Fruit fly (Drosophila melanogaster) whole organism, embryonic: ENCODE measurements around the gene CG4461.
A peak's percentile ranks its signal among the peaks of the same experiment; 100 is the strongest.

Source experiments
- CG1024 ChIP-seq: fragments of 200-800 bp; sonication (Bioruptor generic); IDR thresholded peaks from 2 replicates; pipeline ENCODE4 v1.3.6; 2022; ENCODE audit warnings: missing biosample characterization, missing genetic modification characterization
- CG10366 ChIP-seq: fragments of 200-800 bp; sonication (Bioruptor generic); IDR thresholded peaks from 2 replicates; pipeline ENCODE4 v1.3.6; 2022; ENCODE audit warnings: missing biosample characterization, missing genetic modification characterization
- CG11093 ChIP-seq: fragments of 200-800 bp; sonication (Bioruptor generic); IDR thresholded peaks from 3 replicates; pipeline ENCODE4 v1.3.6; 2022; ENCODE audit warnings: missing biosample characterization, missing genetic modification characterization
- CG12744 ChIP-seq: fragments of 200-800 bp; sonication (Bioruptor generic); optimal IDR thresholded peaks from 2 replicates; lab custom pipeline; 2016; ENCODE audit warnings: missing biosample characterization, missing genetic modification characterization
- CG13123 ChIP-seq: fragments of 200-800 bp; sonication (Bioruptor generic); optimal IDR thresholded peaks from 2 replicates; lab custom pipeline; 2016; ENCODE audit warnings: missing biosample characterization, missing genetic modification characterization
- CG14710 ChIP-seq: fragments of 200-800 bp; sonication (Bioruptor generic); optimal IDR thresholded peaks from 3 replicates; lab custom pipeline; 2019; ENCODE audit warnings: missing biosample characterization, mild to moderate bottlenecking, missing genetic modification characterization, moderate library complexity
- CG14965 ChIP-seq: fragments of 200-800 bp; sonication (Bioruptor generic); optimal IDR thresholded peaks from 2 replicates; lab custom pipeline; 2016; ENCODE audit warnings: missing biosample characterization, missing genetic modification characterization, borderline replicate concordance
- CG15479 ChIP-seq: fragments of 200-800 bp; sonication (Bioruptor generic); optimal IDR thresholded peaks from 3 replicates; lab custom pipeline; 2019; ENCODE audit warnings: missing biosample characterization, mild to moderate bottlenecking, missing genetic modification characterization, moderate library complexity
- CG15601 ChIP-seq: fragments of 200-800 bp; sonication (Bioruptor generic); optimal IDR thresholded peaks from 3 replicates; lab custom pipeline; 2019; ENCODE audit warnings: missing biosample characterization, mild to moderate bottlenecking, missing genetic modification characterization, moderate library complexity
- CG1603 ChIP-seq: fragments of 200-800 bp; sonication (Bioruptor generic); optimal IDR thresholded peaks from 2 replicates; lab custom pipeline; 2019; ENCODE audit warnings: missing biosample characterization, mild to moderate bottlenecking, missing genetic modification characterization, moderate library complexity
- CG16815 ChIP-seq: fragments of 200-800 bp; sonication (Bioruptor generic); optimal IDR thresholded peaks from 3 replicates; lab custom pipeline; 2017; ENCODE audit warnings: missing biosample characterization, mild to moderate bottlenecking, missing genetic modification characterization
- CG17829 ChIP-seq: fragments of 200-800 bp; optimal IDR thresholded peaks from 2 replicates; lab custom pipeline; 2019; ENCODE audit warnings: missing biosample characterization, mild to moderate bottlenecking, missing genetic modification characterization, moderate library complexity
- CG18764 ChIP-seq: fragments of 200-800 bp; sonication (Bioruptor generic); optimal IDR thresholded peaks from 3 replicates; lab custom pipeline; 2016; ENCODE audit warnings: missing biosample characterization, missing genetic modification characterization
- CG2120 ChIP-seq: fragments of 200-800 bp; sonication (Bioruptor generic); optimal IDR thresholded peaks from 3 replicates; lab custom pipeline; 2016; ENCODE audit warnings: missing biosample characterization, missing genetic modification characterization
- CG2678 ChIP-seq: fragments of 200-800 bp; sonication (Bioruptor generic); optimal IDR thresholded peaks from 3 replicates; lab custom pipeline; 2019; ENCODE audit warnings: missing biosample characterization, mild to moderate bottlenecking, missing genetic modification characterization, moderate library complexity
- CG31441 ChIP-seq: fragments of 200-800 bp; sonication (Bioruptor generic); IDR thresholded peaks from 2 replicates; pipeline ENCODE4 v1.3.6; 2022; ENCODE audit warnings: missing biosample characterization, missing genetic modification characterization
- CG4424 ChIP-seq: fragments of 200-800 bp; sonication (Bioruptor generic); optimal IDR thresholded peaks from 3 replicates; lab custom pipeline; 2016; ENCODE audit warnings: missing biosample characterization, missing genetic modification characterization
- CG4617 ChIP-seq: fragments of 200-800 bp; sonication (Bioruptor generic); optimal IDR thresholded peaks from 3 replicates; lab custom pipeline; 2016; ENCODE audit warnings: missing biosample characterization, missing genetic modification characterization, borderline replicate concordance
- CG7987 ChIP-seq: fragments of 200-800 bp; sonication (Bioruptor generic); optimal IDR thresholded peaks from 2 replicates; lab custom pipeline; 2018; ENCODE audit warnings: missing biosample characterization, mild to moderate bottlenecking, missing genetic modification characterization, moderate library complexity
- CG8359 ChIP-seq: fragments of 200-800 bp; sonication (Bioruptor generic); optimal IDR thresholded peaks from 2 replicates; lab custom pipeline; 2017; ENCODE audit warnings: missing biosample characterization, mild to moderate bottlenecking, missing genetic modification characterization, borderline replicate concordance
- CG9609 ChIP-seq: fragments of 200-800 bp; sonication (Bioruptor generic); optimal IDR thresholded peaks from 3 replicates; lab custom pipeline; 2016; ENCODE audit warnings: missing biosample characterization, missing genetic modification characterization
- CG9876 ChIP-seq: fragments of 200-800 bp; sonication (Bioruptor generic); optimal IDR thresholded peaks from 2 replicates; lab custom pipeline; 2016; ENCODE audit warnings: missing biosample characterization, missing genetic modification characterization
- CHES-1-like ChIP-seq: fragments of 200-800 bp; sonication (Bioruptor generic); optimal IDR thresholded peaks from 2 replicates; lab custom pipeline; 2016; ENCODE audit warnings: missing biosample characterization, missing genetic modification characterization
- Dip2 ChIP-seq: fragments of 200-800 bp; sonication (Bioruptor generic); IDR thresholded peaks from 2 replicates; pipeline ENCODE4 v1.3.6; 2022; ENCODE audit warnings: missing biosample characterization, missing genetic modification characterization
- Ets97D ChIP-seq: fragments of 200-800 bp; sonication (Bioruptor generic); optimal IDR thresholded peaks from 3 replicates; lab custom pipeline; 2016; ENCODE audit warnings: missing biosample characterization, missing genetic modification characterization
- H2.0 ChIP-seq: fragments of 200-800 bp; sonication (Bioruptor generic); IDR thresholded peaks from 2 replicates; pipeline ENCODE4 v1.3.6; 2022; ENCODE audit warnings: missing biosample characterization, missing genetic modification characterization
- HHEX ChIP-seq: fragments of 200-800 bp; sonication (Bioruptor generic); optimal IDR thresholded peaks from 3 replicates; lab custom pipeline; 2017; ENCODE audit warnings: missing biosample characterization, mild to moderate bottlenecking, missing genetic modification characterization, missing genetic modification reagents
- HLH54F ChIP-seq: fragments of 200-800 bp; sonication (Bioruptor generic); optimal IDR thresholded peaks from 3 replicates; lab custom pipeline; 2016; ENCODE audit warnings: missing biosample characterization, missing genetic modification characterization
- Max ChIP-seq: fragments of 200-800 bp; sonication (Bioruptor generic); optimal IDR thresholded peaks from 2 replicates; lab custom pipeline; 2016; ENCODE audit warnings: missing biosample characterization, mild to moderate bottlenecking, missing genetic modification characterization
- TFAM ChIP-seq: fragments of 200-800 bp; sonication (Bioruptor generic); optimal IDR thresholded peaks from 2 replicates; lab custom pipeline; 2017; ENCODE audit warnings: missing biosample characterization, missing genetic modification characterization, inconsistent platforms
- Trl ChIP-seq, 3 experiments: fragments of >200 bp in 2 of 3; fragments of 200-800 bp in 1 of 3; sonication (Bioruptor generic) in 1 of 3; optimal IDR thresholded peaks; 2 replicates in 1 of 3; 3 replicates in 2 of 3; lab custom pipeline; 2016 to 2017; ENCODE audit warnings: missing biosample characterization in 1 of 3, missing genetic modification characterization in 1 of 3
- Usf ChIP-seq: fragments of 200-800 bp; sonication (Bioruptor generic); optimal IDR thresholded peaks from 2 replicates; lab custom pipeline; 2017; ENCODE audit warnings: missing genotype, missing biosample characterization, missing genetic modification characterization
- az2 ChIP-seq: fragments of 200-800 bp; sonication (Bioruptor generic); optimal IDR thresholded peaks from 3 replicates; lab custom pipeline; 2016; ENCODE audit warnings: missing biosample characterization, missing genetic modification characterization
- bowl ChIP-seq: fragments of 200-800 bp; sonication (Bioruptor generic); IDR thresholded peaks from 2 replicates; pipeline ENCODE4 v1.3.6; 2022; ENCODE audit warnings: missing biosample characterization, missing genetic modification characterization
- bsh ChIP-seq, 2 experiments: fragments of 200-800 bp; sonication (Bioruptor generic); optimal IDR thresholded peaks; 2 replicates each; lab custom pipeline; 2017 to 2018; ENCODE audit warnings: mild to moderate bottlenecking in 2 of 2, missing biosample characterization in 2 of 2, missing genetic modification characterization in 2 of 2, moderate library complexity in 1 of 2
- chif ChIP-seq, 2 experiments: fragments of 200-800 bp; sonication (Bioruptor generic); optimal IDR thresholded peaks; 3 replicates each; lab custom pipeline; 2016; ENCODE audit warnings: missing biosample characterization in 2 of 2, missing genetic modification characterization in 2 of 2
- da ChIP-seq: fragments of 200-800 bp; sonication (Bioruptor generic); optimal IDR thresholded peaks from 2 replicates; lab custom pipeline; 2016; ENCODE audit warnings: missing biosample characterization, missing genetic modification characterization
- emc ChIP-seq: fragments of 200-800 bp; sonication (Bioruptor generic); optimal IDR thresholded peaks from 2 replicates; lab custom pipeline; 2016; ENCODE audit warnings: missing biosample characterization, missing genetic modification characterization
- ftz-f1 ChIP-seq: fragments of 200-800 bp; sonication (Bioruptor generic); optimal IDR thresholded peaks from 2 replicates; lab custom pipeline; 2016; ENCODE audit warnings: missing biosample characterization, missing genetic modification characterization
- gro ChIP-seq: fragments of 200-800 bp; sonication (Bioruptor generic); optimal IDR thresholded peaks from 2 replicates; lab custom pipeline; 2016; ENCODE audit warnings: missing biosample characterization, missing genetic modification characterization
- knrl ChIP-seq: fragments of 200-800 bp; sonication (Bioruptor generic); IDR thresholded peaks from 3 replicates; pipeline ENCODE4 v1.3.6; 2022; ENCODE audit warnings: missing biosample characterization, missing genetic modification characterization; ENCODE audit not compliant: partially characterized antibody
- nerfin-1 ChIP-seq: fragments of 200-800 bp; sonication (Bioruptor generic); optimal IDR thresholded peaks from 3 replicates; lab custom pipeline; 2019; ENCODE audit warnings: missing biosample characterization, mild to moderate bottlenecking, missing genetic modification characterization, moderate library complexity
- sd ChIP-seq: fragments of 200-800 bp; sonication (Bioruptor generic); optimal IDR thresholded peaks from 3 replicates; lab custom pipeline; 2018; ENCODE audit warnings: missing biosample characterization, mild to moderate bottlenecking, missing genetic modification characterization, moderate library complexity
- stwl ChIP-seq: fragments of 200-800 bp; sonication (Bioruptor generic); optimal IDR thresholded peaks from 3 replicates; lab custom pipeline; 2018; ENCODE audit warnings: missing biosample characterization, mild to moderate bottlenecking, missing genetic modification characterization, moderate library complexity
- tap ChIP-seq: fragments of 200-800 bp; optimal IDR thresholded peaks from 3 replicates; lab custom pipeline; 2019; ENCODE audit warnings: missing biosample characterization, mild to moderate bottlenecking, missing genetic modification characterization, moderate library complexity
- toy ChIP-seq: fragments of 200-800 bp; sonication (Bioruptor generic); IDR thresholded peaks from 2 replicates; pipeline ENCODE4 v1.3.6; 2022; ENCODE audit warnings: missing biosample characterization, missing genetic modification characterization
- wek ChIP-seq: fragments of 200-800 bp; sonication (Bioruptor generic); optimal IDR thresholded peaks from 3 replicates; lab custom pipeline; 2018; ENCODE audit warnings: missing biosample characterization, mild to moderate bottlenecking, missing genetic modification characterization, moderate library complexity
- z ChIP-seq: fragments of 200-800 bp; sonication (Bioruptor generic); IDR thresholded peaks from 3 replicates; pipeline ENCODE4 v1.3.6; 2022; ENCODE audit warnings: missing biosample characterization, missing genetic modification characterization
- zf30C ChIP-seq: fragments of 200-800 bp; sonication (Bioruptor generic); optimal IDR thresholded peaks from 3 replicates; lab custom pipeline; 2018; ENCODE audit warnings: missing biosample characterization, mild to moderate bottlenecking, missing genetic modification characterization

Gene CG4461

DNA sequence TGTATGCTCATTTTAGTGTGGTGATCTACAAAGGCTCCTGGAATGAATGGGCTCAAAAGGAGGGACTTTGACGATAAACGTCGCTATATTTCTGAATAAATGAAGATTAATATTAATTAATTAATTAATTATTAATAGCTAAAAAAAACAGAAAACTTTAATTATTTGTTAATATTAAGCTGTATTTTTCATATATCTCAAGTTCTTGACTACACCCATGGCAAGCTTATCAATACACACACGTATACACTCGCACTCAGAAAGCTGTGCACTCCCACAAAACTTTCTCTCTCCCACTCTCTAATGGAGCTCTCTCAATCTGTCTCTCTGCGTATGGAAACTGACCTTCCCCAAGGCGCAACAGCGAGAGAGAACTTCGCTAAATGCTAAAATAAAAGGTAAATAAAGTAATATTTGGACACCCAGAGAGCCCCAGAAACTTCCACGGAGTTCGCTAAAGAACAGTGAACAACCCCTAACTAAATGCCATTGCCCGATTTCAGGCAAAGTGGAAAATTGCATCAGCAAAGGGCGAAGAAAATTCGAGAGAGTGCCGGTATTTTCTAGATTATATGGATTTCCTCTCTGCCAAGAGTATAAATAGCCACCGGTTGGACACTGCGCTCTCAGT is 1.7 kb upstream of the CG4461 start (continued):
- no peak for TF ChIP-seq gro (GFP tag; lab: Kevin White, UChicago)
- TF ChIP-seq chif (GFP tag; optimal IDR thresholded peaks at IDR 0.05; lab: Kevin White, UChicago): peak in 1 of 2 experiments; percentile 12
- peak; percentile 71 for TF ChIP-seq CG2120 (GFP tag; lab: Kevin White, UChicago)
- TF ChIP-seq CG13123: no peak
- peak; percentile 39 to 81 for TF ChIP-seq bsh (GFP tag; optimal IDR thresholded peaks at IDR 0.05; lab: Kevin White, UChicago)
- TF ChIP-seq CG17829: peak; percentile 67
- peak; percentile 59 for TF ChIP-seq tap (tag; lab: Kevin White, UChicago)
- TF ChIP-seq bowl (GFP tag; lab: Robert Waterston, UW): peak; percentile 45; the same call in 1 of the 2 replicates
- TF ChIP-seq CG4424 (GFP tag; lab: Kevin White, UChicago): peak; percentile 81
- TF ChIP-seq CG8359 (GFP tag; lab: Kevin White, UChicago): peak; percentile 51
- 0 out of 3 replicates have a peak, but pooled peaks have one; percentile 7 for TF ChIP-seq z (GFP tag; lab: Robert Waterston, UW)
- TF ChIP-seq Usf (GFP tag; lab: Kevin White, UChicago): no peak
- TF ChIP-seq az2 (GFP tag; lab: Kevin White, UChicago): peak; percentile 66
- TF ChIP-seq emc (GFP tag; lab: Kevin White, UChicago): no peak
- TF ChIP-seq knrl (GFP tag; lab: Robert Waterston, UW): no peak
- TF ChIP-seq HHEX (GFP tag; lab: Kevin White, UChicago): peak; percentile 77
- TF ChIP-seq Trl (optimal IDR thresholded peaks at IDR 0.05; lab: Kevin White, UChicago): peak; percentile 94 to 96
- TF ChIP-seq Trl (GFP tag; optimal IDR thresholded peaks at IDR 0.05; lab: Kevin White, UChicago): peak; percentile 32
- TF ChIP-seq CG15601: peak; percentile 64
- 0 out of 2 replicates have a peak, but pooled peaks have one; percentile 29 for TF ChIP-seq toy (GFP tag; lab: Robert Waterston, UW)
- TF ChIP-seq CG9609 (GFP tag; lab: Kevin White, UChicago): no peak
- no peak for TF ChIP-seq HLH54F
- TF ChIP-seq CG18764 (GFP tag; lab: Kevin White, UChicago): peak; percentile 36
- no peak for TF ChIP-seq Ets97D
- TF ChIP-seq ftz-f1 (GFP tag; lab: Kevin White, UChicago): no peak
- no peak for TF ChIP-seq stwl (tag; lab: Kevin White, UChicago)
- TF ChIP-seq CG14965: no peak
- TF ChIP-seq zf30C (GFP tag; lab: Kevin White, UChicago): no peak
- no peak for TF ChIP-seq CG16815 (GFP tag; lab: Kevin White, UChicago)
- TF ChIP-seq CG10366 (GFP tag; lab: Robert Waterston, UW): peak; percentile 49
- peak; percentile 98 for TF ChIP-seq nerfin-1 (tag; lab: Kevin White, UChicago)
- no peak for TF ChIP-seq TFAM
- peak; percentile 30 for TF ChIP-seq Max
- peak; percentile 75 for TF ChIP-seq CG31441 (GFP tag; lab: Robert Waterston, UW)
- no peak for TF ChIP-seq wek (GFP tag; lab: Kevin White, UChicago)
- peak; percentile 84 for TF ChIP-seq CG2678
- TF ChIP-seq CG1603: no peak
- TF ChIP-seq CG11093 (GFP tag; lab: Robert Waterston, UW): peak; percentile 53; the same call in 1 of the 3 replicates
- no peak for TF ChIP-seq CG4617
- no peak for TF ChIP-seq CG9876 (GFP tag; lab: Kevin White, UChicago)
- no peak for TF ChIP-seq CHES-1-like (GFP tag; lab: Kevin White, UChicago)
- no peak for TF ChIP-seq da
- no peak for TF ChIP-seq CG12744 (GFP tag; lab: Kevin White, UChicago)
- TF ChIP-seq H2.0 (GFP tag; lab: Robert Waterston, UW): peak; percentile 54; the same call in 1 of the 2 replicates
- TF ChIP-seq Dip2: no peak
- 0 out of 2 replicates have a peak, but pooled peaks have one; percentile 32 for TF ChIP-seq CG1024
- peak; percentile 60 for TF ChIP-seq CG14710 (tag; lab: Kevin White, UChicago)
- TF ChIP-seq sd: peak; percentile 66
- peak; percentile 13 for TF ChIP-seq CG15479 (GFP tag; lab: Kevin White, UChicago)
- peak; percentile 6 for TF ChIP-seq CG7987 (GFP tag; lab: Kevin White, UChicago)
